Worm (Caenorhabditis elegans) whole organism, mixed stage, embryonic: ENCODE data around the gene C50C3.1.

ENCODE experiments used
- bed-3 ChIP-seq: fragments of 200-800 bp; sonication (Bioruptor generic); optimal IDR thresholded peaks from 3 replicates; lab custom pipeline; 2018; ENCODE audit warnings: mild to moderate bottlenecking, missing genetic modification characterization, moderate library complexity, missing compliant biosample characterization
- blmp-1 ChIP-seq: fragments of 150-350 bp; optimal IDR thresholded peaks from 2 replicates; lab custom pipeline; 2014; ENCODE audit warnings: missing biosample characterization, missing genetic modification characterization
- ceh-39 ChIP-seq: fragments of 150-350 bp; optimal IDR thresholded peaks from 2 replicates; lab custom pipeline; 2014; ENCODE audit warnings: missing biosample characterization, missing genetic modification characterization
- ces-1 ChIP-seq: fragments of 150-350 bp; optimal IDR thresholded peaks from 2 replicates; lab custom pipeline; 2014; ENCODE audit warnings: missing biosample characterization, missing genetic modification reagents, missing genetic modification characterization
- elt-1 ChIP-seq: sonication (generic microtip); optimal IDR thresholded peaks from 2 replicates; lab custom pipeline; 2017; ENCODE audit warnings: missing genetic modification characterization, mild to moderate bottlenecking, missing compliant biosample characterization, antibody characterized with exemption, moderate library complexity, borderline replicate concordance; ENCODE audit not compliant: insufficient read depth
- mep-1 ChIP-seq: fragments of 150-350 bp; optimal IDR thresholded peaks from 2 replicates; lab custom pipeline; 2017; ENCODE audit warnings: missing biosample characterization, missing genetic modification reagents, missing genetic modification characterization, inconsistent platforms
- nhr-237 ChIP-seq: fragments of 150-350 bp; optimal IDR thresholded peaks from 2 replicates; lab custom pipeline; 2014; ENCODE audit warnings: missing biosample characterization, missing genetic modification characterization
- nhr-28 ChIP-seq: fragments of 150-350 bp; optimal IDR thresholded peaks from 2 replicates; lab custom pipeline; 2014; ENCODE audit warnings: missing biosample characterization, missing genetic modification characterization
- pha-4 ChIP-seq: fragments of 150-350 bp; optimal IDR thresholded peaks from 2 replicates; lab custom pipeline; 2018; ENCODE audit warnings: missing biosample characterization, missing genetic modification reagents, missing genetic modification characterization
- tbx-8 ChIP-seq: fragments of 200-800 bp; sonication (Bioruptor generic); optimal IDR thresholded peaks from 2 replicates; lab custom pipeline; 2018; ENCODE audit warnings: mild to moderate bottlenecking, missing genetic modification characterization, moderate library complexity, missing compliant biosample characterization
- unc-62 ChIP-seq: fragments of 150-350 bp; optimal IDR thresholded peaks from 2 replicates; lab custom pipeline; 2014; ENCODE audit warnings: missing biosample characterization, missing genetic modification reagents, missing genetic modification characterization

- TF ChIP-seq blmp-1 (tag; lab: Kevin White, UChicago) (no peak), mep-1 (tag; lab: Kevin White, UChicago) (no peak), unc-62 (GFP tag; lab: Kevin White, UChicago) (no peak), nhr-28 (tag; lab: Kevin White, UChicago) (no peak), pha-4 (tag; lab: Kevin White, UChicago) (no peak), ceh-39 (tag; lab: Kevin White, UChicago) (no peak), nhr-237 (no peak), bed-3 (GFP tag; lab: Kevin White, UChicago) (no peak), elt-1 (tag; lab: Kevin White, UChicago) (no peak), ces-1 (GFP tag; lab: Kevin White, UChicago) (no peak), tbx-8 (GFP tag; lab: Kevin White, UChicago) (no peak)
Measured at ce11 chrIII:8226178-8226577, 34.4 kb downstream of the C50C3.1 start, which contains the start of gene rfs-1.
